Fruit fly (Drosophila melanogaster) whole organism, embryonic: ENCODE measurements around the gene CG42393.

Experiments used
- ATbp ChIP-seq: fragments of 200-800 bp; sonication (Bioruptor generic); optimal IDR thresholded peaks from 2 replicates; lab custom pipeline; 2017; ENCODE audit warnings: missing biosample characterization, mild to moderate bottlenecking, missing genetic modification characterization, missing genetic modification reagents
- Asciz ChIP-seq: fragments of 200-800 bp; sonication (Bioruptor generic); optimal IDR thresholded peaks from 2 replicates; lab custom pipeline; 2017; ENCODE audit warnings: missing biosample characterization, mild to moderate bottlenecking, missing genetic modification characterization, missing genetic modification reagents
- Atf3 ChIP-seq: fragments of 200-800 bp; sonication (Bioruptor generic); optimal IDR thresholded peaks from 3 replicates; lab custom pipeline; 2016; ENCODE audit warnings: missing biosample characterization, missing genetic modification characterization
- CG10274 ChIP-seq: fragments of 200-800 bp; sonication (Bioruptor generic); optimal IDR thresholded peaks from 3 replicates; lab custom pipeline; 2017; ENCODE audit warnings: missing biosample characterization, mild to moderate bottlenecking, missing genetic modification characterization
- CG1233 ChIP-seq: fragments of 200-800 bp; sonication (Bioruptor generic); optimal IDR thresholded peaks from 4 replicates; lab custom pipeline; 2018; ENCODE audit warnings: missing biosample characterization, mild to moderate bottlenecking, missing genetic modification characterization
- CG15601 ChIP-seq: fragments of 200-800 bp; sonication (Bioruptor generic); optimal IDR thresholded peaks from 3 replicates; lab custom pipeline; 2019; ENCODE audit warnings: missing biosample characterization, mild to moderate bottlenecking, missing genetic modification characterization, moderate library complexity
- CG16813 ChIP-seq: fragments of 200-800 bp; sonication (Bioruptor generic); IDR thresholded peaks from 3 replicates; pipeline ENCODE4 v1.3.6; 2022; ENCODE audit warnings: missing biosample characterization, missing genetic modification characterization; ENCODE audit not compliant: partially characterized antibody
- CG17361 ChIP-seq: fragments of 200-800 bp; sonication (Bioruptor generic); IDR thresholded peaks from 3 replicates; pipeline ENCODE4 v1.3.6; 2022; ENCODE audit warnings: missing biosample characterization, missing genetic modification characterization
- CG1792 ChIP-seq: fragments of 200-800 bp; sonication (Bioruptor generic); optimal IDR thresholded peaks from 2 replicates; lab custom pipeline; 2016; ENCODE audit warnings: missing biosample characterization, missing genetic modification characterization
- CG18599 ChIP-seq: fragments of 200-800 bp; sonication (Bioruptor generic); optimal IDR thresholded peaks from 3 replicates; lab custom pipeline; 2017; ENCODE audit warnings: missing biosample characterization, missing genetic modification characterization, mild to moderate bottlenecking, moderate library complexity, missing genetic modification reagents
- CG31441 ChIP-seq: fragments of 200-800 bp; sonication (Bioruptor generic); IDR thresholded peaks from 2 replicates; pipeline ENCODE4 v1.3.6; 2022; ENCODE audit warnings: missing biosample characterization, missing genetic modification characterization
- CG32772 ChIP-seq: fragments of 200-800 bp; sonication (Bioruptor generic); IDR thresholded peaks from 2 replicates; pipeline ENCODE4 v1.3.6; 2022; ENCODE audit warnings: missing biosample characterization, missing genetic modification characterization
- CG8388 ChIP-seq: fragments of 200-800 bp; sonication (Bioruptor generic); optimal IDR thresholded peaks from 2 replicates; lab custom pipeline; 2019; ENCODE audit warnings: missing biosample characterization, mild to moderate bottlenecking, missing genetic modification characterization, moderate library complexity
- CG9727 ChIP-seq: fragments of 200-800 bp; sonication (Bioruptor generic); optimal IDR thresholded peaks from 3 replicates; lab custom pipeline; 2017; ENCODE audit warnings: missing biosample characterization, mild to moderate bottlenecking, missing genetic modification characterization
- CoRest ChIP-seq: fragments of 200-800 bp; sonication (Bioruptor generic); optimal IDR thresholded peaks from 3 replicates; lab custom pipeline; 2018; ENCODE audit warnings: missing biosample characterization, mild to moderate bottlenecking, missing genetic modification characterization, moderate library complexity
- D ChIP-seq, 2 experiments: fragments of 200-800 bp in 1 of 2; fragments of >200 bp in 1 of 2; sonication (Bioruptor generic) in 1 of 2; optimal IDR thresholded peaks; 2 replicates in 1 of 2; 3 replicates in 1 of 2; lab custom pipeline; 2017; ENCODE audit warnings: mild to moderate bottlenecking in 1 of 2, missing biosample characterization in 1 of 2, missing genetic modification characterization in 1 of 2, missing genetic modification reagents in 1 of 2
- Deaf1 ChIP-seq: fragments of 200-800 bp; optimal IDR thresholded peaks from 3 replicates; lab custom pipeline; 2019; ENCODE audit warnings: missing biosample characterization, mild to moderate bottlenecking, missing genetic modification characterization, moderate library complexity
- Drgx ChIP-seq: fragments of 200-800 bp; sonication (Bioruptor generic); IDR thresholded peaks from 2 replicates; pipeline ENCODE4 v1.3.6; 2022; ENCODE audit warnings: missing biosample characterization, missing genetic modification characterization
- E2f1 ChIP-seq: fragments of 200-800 bp; sonication (Bioruptor generic); IDR thresholded peaks from 2 replicates; pipeline ENCODE4 v1.3.6; 2022; ENCODE audit warnings: missing biosample characterization, missing genetic modification characterization
- E2f2 ChIP-seq: fragments of 200-800 bp; sonication (Bioruptor generic); IDR thresholded peaks from 2 replicates; pipeline ENCODE4 v1.3.6; 2022; ENCODE audit warnings: missing biosample characterization, missing genetic modification characterization
- Ets65A ChIP-seq: fragments of 200-800 bp; sonication (Bioruptor generic); peaks from one replicate; lab custom pipeline; 2016; ENCODE audit warnings: missing biosample characterization, missing genetic modification characterization
- Fer2 ChIP-seq: fragments of 200-800 bp; sonication (Bioruptor generic); optimal IDR thresholded peaks from 2 replicates; lab custom pipeline; 2018; ENCODE audit warnings: missing biosample characterization, mild to moderate bottlenecking, missing genetic modification characterization, moderate library complexity
- Gsc ChIP-seq: fragments of 200-800 bp; sonication (Bioruptor generic); IDR thresholded peaks from 2 replicates; pipeline ENCODE4 v1.3.6; 2022; ENCODE audit warnings: missing biosample characterization, missing genetic modification characterization
- Med ChIP-seq: fragments of 200-800 bp; sonication (Bioruptor generic); peaks from one replicate; lab custom pipeline; 2016; ENCODE audit warnings: missing biosample characterization, missing genetic modification characterization, mild to moderate bottlenecking, inconsistent platforms, moderate library complexity
- Meics ChIP-seq: fragments of 200-800 bp; sonication (Bioruptor generic); optimal IDR thresholded peaks from 2 replicates; lab custom pipeline; 2017; ENCODE audit warnings: missing biosample characterization, mild to moderate bottlenecking, missing genetic modification characterization
- Scr ChIP-seq: fragments of 200-800 bp; sonication (Bioruptor generic); IDR thresholded peaks from 2 replicates; pipeline ENCODE4 v1.3.6; 2022; ENCODE audit warnings: missing biosample characterization, missing genetic modification characterization; ENCODE audit not compliant: partially characterized antibody
- Tbp ChIP-seq: fragments of >200 bp; optimal IDR thresholded peaks from 2 replicates; lab custom pipeline; 2018; ENCODE audit warnings: missing biosample characterization, missing genetic modification characterization
- Xbp1 ChIP-seq: fragments of 200-800 bp; sonication (Bioruptor generic); optimal IDR thresholded peaks from 3 replicates; lab custom pipeline; 2016; ENCODE audit warnings: missing biosample characterization, mild to moderate bottlenecking, missing genetic modification characterization
- br ChIP-seq: fragments of >200 bp; optimal IDR thresholded peaks from 2 replicates; lab custom pipeline; 2017
- bsh ChIP-seq, 2 experiments: fragments of 200-800 bp; sonication (Bioruptor generic); optimal IDR thresholded peaks; 2 replicates each; lab custom pipeline; 2017 to 2018; ENCODE audit warnings: mild to moderate bottlenecking in 2 of 2, missing biosample characterization in 2 of 2, missing genetic modification characterization in 2 of 2, moderate library complexity in 1 of 2
- btn ChIP-seq: fragments of 200-800 bp; sonication (Bioruptor generic); optimal IDR thresholded peaks from 2 replicates; lab custom pipeline; 2016; ENCODE audit warnings: missing biosample characterization, missing genetic modification characterization
- cg ChIP-seq: fragments of 200-800 bp; sonication (Bioruptor generic); optimal IDR thresholded peaks from 3 replicates; lab custom pipeline; 2019; ENCODE audit warnings: missing biosample characterization, mild to moderate bottlenecking, missing genetic modification characterization, moderate library complexity
- chif ChIP-seq, 2 experiments: fragments of 200-800 bp; sonication (Bioruptor generic); optimal IDR thresholded peaks; 3 replicates each; lab custom pipeline; 2016; ENCODE audit warnings: missing biosample characterization in 2 of 2, missing genetic modification characterization in 2 of 2
- h ChIP-seq: fragments of >200 bp; optimal IDR thresholded peaks from 2 replicates; lab custom pipeline; 2017
- lab ChIP-seq: fragments of 200-800 bp; sonication (Bioruptor generic); optimal IDR thresholded peaks from 3 replicates; lab custom pipeline; 2017; ENCODE audit warnings: missing biosample characterization, missing genetic modification characterization, mild to moderate bottlenecking, moderate library complexity, missing genetic modification reagents
- nerfin-2 ChIP-seq: fragments of 200-800 bp; sonication (Bioruptor generic); IDR thresholded peaks from 2 replicates; pipeline ENCODE4 v1.3.6; 2022; ENCODE audit warnings: missing biosample characterization, missing genetic modification characterization; ENCODE audit not compliant: partially characterized antibody
- nom ChIP-seq: fragments of 200-800 bp; sonication (Bioruptor generic); optimal IDR thresholded peaks from 2 replicates; lab custom pipeline; 2017; ENCODE audit warnings: missing biosample characterization, missing genetic modification characterization, mild to moderate bottlenecking, moderate library complexity, missing genetic modification reagents
- rib ChIP-seq: fragments of 200-800 bp; sonication (Bioruptor generic); IDR thresholded peaks from 2 replicates; pipeline ENCODE4 v1.3.6; 2022; ENCODE audit warnings: missing biosample characterization, missing genetic modification characterization
- sens ChIP-seq: fragments of 200-800 bp; sonication (Bioruptor generic); peaks from one replicate; lab custom pipeline; 2016; ENCODE audit warnings: missing biosample characterization, missing genetic modification characterization
- tx ChIP-seq: fragments of 200-800 bp; sonication (Bioruptor generic); optimal IDR thresholded peaks from 2 replicates; lab custom pipeline; 2016; ENCODE audit warnings: missing biosample characterization, missing genetic modification characterization
- unc-4 ChIP-seq: fragments of 200-800 bp; sonication (Bioruptor generic); IDR thresholded peaks from 2 replicates; pipeline ENCODE4 v1.3.6; 2022; ENCODE audit warnings: missing biosample characterization, missing genetic modification characterization; ENCODE audit not compliant: partially characterized antibody
- unpg ChIP-seq: fragments of 200-800 bp; sonication (Bioruptor generic); optimal IDR thresholded peaks from 3 replicates; lab custom pipeline; 2018; ENCODE audit warnings: missing biosample characterization, mild to moderate bottlenecking, missing genetic modification characterization, moderate library complexity

The CG42393 gene

DNA sequence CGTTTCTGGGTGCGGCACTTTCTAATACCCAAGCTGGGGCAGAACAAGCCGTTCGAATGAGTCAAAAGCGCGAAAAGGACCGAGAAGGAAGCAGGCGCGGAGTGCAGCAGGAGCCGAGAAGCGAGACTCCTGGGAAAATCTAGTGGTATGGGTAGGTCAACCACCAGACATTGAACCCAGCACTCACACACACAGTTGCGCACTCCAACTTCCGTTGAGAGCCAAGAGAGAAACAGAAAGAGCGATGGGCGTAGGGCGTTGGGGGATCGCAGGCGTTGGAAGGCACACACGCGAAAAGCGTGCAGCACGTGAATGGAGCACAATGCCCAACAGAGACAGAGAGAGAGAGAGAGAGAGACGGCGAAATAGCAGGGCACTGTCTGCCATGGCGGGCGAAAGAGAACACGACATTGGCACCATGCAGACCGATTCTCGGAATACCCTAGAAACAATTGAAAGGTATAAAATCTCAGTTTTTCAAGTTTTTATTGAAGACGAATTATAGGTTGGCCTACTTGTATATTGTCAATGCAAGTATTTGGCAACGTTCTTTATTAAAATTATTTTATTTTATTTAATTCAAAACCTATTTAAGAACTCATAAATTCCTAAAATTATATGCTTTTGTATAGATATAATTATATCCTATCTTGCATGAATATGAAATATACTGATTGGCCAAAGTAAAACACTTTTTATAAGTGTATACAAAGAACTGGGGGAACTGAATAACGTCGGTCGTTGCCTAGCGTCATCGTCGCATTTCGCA lies 35.3 kb downstream of the CG42393 start (continued):
- peak; percentile 18 for TF ChIP-seq Deaf1 (tag; lab: Kevin White, UChicago)
- peak; percentile 25 for TF ChIP-seq CG18599 (GFP tag; lab: Kevin White, UChicago)
- TF ChIP-seq unpg (GFP tag; lab: Kevin White, UChicago): peak; percentile 35
- peak; percentile 11 for TF ChIP-seq Asciz (GFP tag; lab: Kevin White, UChicago)
- TF ChIP-seq Meics: peak; percentile 46
- TF ChIP-seq CG15601 (tag; lab: Kevin White, UChicago): peak; percentile 10
- TF ChIP-seq E2f1 (GFP tag; lab: Robert Waterston, UW): peak; percentile 26; the same call in 1 of the 2 replicates
- no peak for TF ChIP-seq D (optimal IDR thresholded peaks at IDR 0.05; lab: Kevin White, UChicago)
- TF ChIP-seq D (GFP tag; optimal IDR thresholded peaks at IDR 0.05; lab: Kevin White, UChicago): peak; percentile 36
- no peak for TF ChIP-seq E2f2 (GFP tag; lab: Robert Waterston, UW)
- peak; percentile 30 for TF ChIP-seq CoRest (tag; lab: Kevin White, UChicago)
- peak; percentile 60 for TF ChIP-seq CG31441 (GFP tag; lab: Robert Waterston, UW)
- TF ChIP-seq CG10274 (GFP tag; lab: Kevin White, UChicago): no peak
- TF ChIP-seq lab (GFP tag; lab: Kevin White, UChicago): peak; percentile 19
- TF ChIP-seq CG8388: peak; percentile 36
- TF ChIP-seq Xbp1: no peak
- TF ChIP-seq Fer2 (tag; lab: Kevin White, UChicago): no peak
- TF ChIP-seq rib: no peak

dm6 chr3L:18078614-18079013 lies 36.1 kb downstream of the CG42393 start:
- no peak for TF ChIP-seq E2f2 (GFP tag; lab: Robert Waterston, UW)
- peak; percentile 58 for TF ChIP-seq Drgx
- TF ChIP-seq chif (GFP tag; optimal IDR thresholded peaks at IDR 0.05; lab: Kevin White, UChicago): no peak
- TF ChIP-seq CG16813 (GFP tag; lab: Robert Waterston, UW): no peak
- no peak for TF ChIP-seq CG1792 (GFP tag; lab: Kevin White, UChicago)
- TF ChIP-seq tx (GFP tag; lab: Kevin White, UChicago): no peak
- TF ChIP-seq nerfin-2 (GFP tag; lab: Robert Waterston, UW): no peak
- peak in 1 of 2 experiments; percentile 60 for TF ChIP-seq bsh (GFP tag; optimal IDR thresholded peaks at IDR 0.05; lab: Kevin White, UChicago)
- TF ChIP-seq Tbp (GFP tag; lab: Kevin White, UChicago): no peak

DNA sequence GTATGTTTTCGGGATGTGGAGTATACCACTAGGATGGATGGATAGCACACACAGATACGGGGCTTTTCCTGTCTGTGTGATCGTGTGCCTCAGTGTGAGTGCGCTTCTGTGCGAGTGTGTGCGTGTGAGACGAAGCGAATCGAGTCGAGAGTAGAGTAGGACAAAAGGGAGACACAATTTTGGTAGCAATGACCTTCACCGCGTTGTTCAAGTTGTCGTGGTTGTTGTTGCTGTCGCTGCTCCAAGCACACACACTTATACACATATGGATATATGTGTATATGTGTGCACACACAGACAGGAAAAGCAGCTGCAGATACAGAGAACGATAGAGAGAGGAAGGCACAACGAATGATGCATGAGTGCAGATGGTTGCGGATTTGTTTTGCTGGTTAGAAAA lies 36.6 kb downstream of the CG42393 start:
- TF ChIP-seq Ets65A: peak; percentile 79
- no peak for TF ChIP-seq btn
- TF ChIP-seq CG1233: no peak
- peak; percentile 46 for TF ChIP-seq cg (GFP tag; lab: Kevin White, UChicago)
- no peak for TF ChIP-seq ATbp (GFP tag; lab: Kevin White, UChicago)
- no peak for TF ChIP-seq br (lab: Kevin White, UChicago)
- TF ChIP-seq, all 482 proteins: peak for 2

- TF ChIP-seq Scr (GFP tag; lab: Robert Waterston, UW): no peak
- peak in 1 of 2 experiments; percentile 98 for TF ChIP-seq bsh (GFP tag; optimal IDR thresholded peaks at IDR 0.05; lab: Kevin White, UChicago)
- TF ChIP-seq Drgx: peak; percentile 60
- no peak for TF ChIP-seq Atf3
- no peak for TF ChIP-seq CG9727 (GFP tag; lab: Kevin White, UChicago)
- TF ChIP-seq Ets65A: peak; percentile 67
- no peak for TF ChIP-seq CG32772
- no peak for TF ChIP-seq unc-4
- TF ChIP-seq CG17361 (GFP tag; lab: Robert Waterston, UW): no peak
- no peak for TF ChIP-seq h (lab: Kevin White, UChicago)
- TF ChIP-seq Xbp1: no peak
- no peak for TF ChIP-seq CG10274 (GFP tag; lab: Kevin White, UChicago)
- no peak for TF ChIP-seq Med (GFP tag; lab: Kevin White, UChicago)
- TF ChIP-seq nom: peak; percentile 96
- TF ChIP-seq sens: peak; percentile 26
- TF ChIP-seq Gsc: no peak
- TF ChIP-seq, all 482 proteins: peak for 5
Observed at dm6 chr3L:18079610-18080497, 37.3 kb downstream of the CG42393 start.
